Fruit fly (Drosophila melanogaster) whole organism, pupa: Measurements from ENCODE around the gene tacc.

Experiments used
- CG13204 ChIP-seq: fragments of 200-800 bp; sonication (Bioruptor generic); optimal IDR thresholded peaks from 2 replicates; lab custom pipeline; 2018; ENCODE audit warnings: missing biosample characterization, mild to moderate bottlenecking, missing genetic modification characterization, moderate library complexity
- CG8301 ChIP-seq: fragments of 200-800 bp; sonication (Bioruptor generic); optimal IDR thresholded peaks from 2 replicates; lab custom pipeline; 2018; ENCODE audit warnings: missing biosample characterization, mild to moderate bottlenecking, missing genetic modification characterization
- CG9948 ChIP-seq: fragments of 200-800 bp; sonication (Bioruptor generic); optimal IDR thresholded peaks from 2 replicates; lab custom pipeline; 2018; ENCODE audit warnings: missing biosample characterization, mild to moderate bottlenecking, missing genetic modification characterization, moderate library complexity
- Ets98B ChIP-seq: fragments of 200-800 bp; sonication (Bioruptor generic); IDR thresholded peaks from 2 replicates; pipeline ENCODE4 v1.3.6; 2022; ENCODE audit warnings: missing biosample characterization, missing genetic modification characterization
- Pif1A ChIP-seq: fragments of 200-800 bp; sonication (Bioruptor generic); optimal IDR thresholded peaks from 3 replicates; lab custom pipeline; 2016; ENCODE audit warnings: missing biosample characterization, missing genetic modification characterization

DNA sequence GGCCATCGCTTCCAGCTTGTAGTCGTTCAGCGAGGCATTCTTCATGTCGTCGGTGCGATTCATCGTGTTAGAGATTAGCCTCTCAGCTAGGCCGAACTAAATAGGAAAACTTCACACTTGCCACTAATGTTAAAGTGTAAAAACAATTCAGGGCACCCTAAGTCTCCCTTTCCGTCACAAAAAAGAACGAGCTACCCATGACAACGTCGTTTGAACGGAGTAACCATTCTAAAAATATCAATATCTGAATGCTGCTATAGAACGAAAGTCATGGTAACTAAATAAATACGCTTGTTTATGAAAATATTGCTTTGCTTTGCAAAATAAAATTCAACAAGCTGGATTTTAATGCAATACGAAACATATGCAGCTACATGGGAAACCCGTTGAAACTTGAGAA, 35.8 kb upstream of the tacc start, which contains the start of gene Ccdc39:
- no peak for TF ChIP-seq CG8301
- TF ChIP-seq Ets98B (GFP tag; lab: Robert Waterston, UW) = no peak
- no peak for TF ChIP-seq CG9948 (tag; lab: Kevin White, UChicago)
- TF ChIP-seq Pif1A (GFP tag; lab: Kevin White, UChicago) = no peak
- TF ChIP-seq CG13204 = no peak
